Worm (Caenorhabditis elegans) whole organism, L4/young adult: ENCODE measurements around the gene F25G6.1.
"Not testable (repeated sequence)": the region's sequence is repeated elsewhere in the genome, so short reads cannot be mapped to it uniquely, and the experiment has no call there.

Source experiments
- W03F9.2 ChIP-seq: fragments of 150-350 bp; optimal IDR thresholded peaks from 2 replicates; lab custom pipeline; 2014; ENCODE audit warnings: missing biosample characterization, missing genetic modification characterization
- dao-5 ChIP-seq: sonication (generic microtip); optimal IDR thresholded peaks from 2 replicates; lab custom pipeline; 2016; ENCODE audit warnings: missing genotype, missing genetic modification characterization, moderate library complexity, missing compliant biosample characterization
- him-1 ChIP-seq: sonication (generic microtip); optimal IDR thresholded peaks from 2 replicates; lab custom pipeline; 2016; ENCODE audit warnings: missing genotype, missing genetic modification reagents, missing genetic modification characterization, missing compliant biosample characterization

DNA sequence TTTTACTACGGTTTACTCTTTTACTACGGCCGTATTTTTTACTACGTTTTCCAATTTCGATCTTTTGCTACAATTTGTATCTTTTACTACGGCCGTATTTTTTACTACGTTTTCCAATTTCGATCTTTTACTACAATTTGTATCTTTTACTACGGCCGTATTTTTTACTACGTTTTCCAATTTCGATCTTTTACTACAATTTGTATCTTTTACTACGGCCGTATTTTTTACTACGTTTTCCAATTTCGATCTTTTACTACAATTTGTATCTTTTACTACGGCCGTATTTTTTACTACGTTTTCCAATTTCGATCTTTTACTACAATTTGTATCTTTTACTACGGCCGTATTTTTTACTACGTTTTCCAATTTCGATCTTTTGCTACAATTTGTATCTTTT is at the start of gene F25G6.1:
- TF ChIP-seq W03F9.2; him-1 (tag; lab: Kevin White, UChicago); dao-5: not testable (repeated sequence)
